Fruit fly (Drosophila melanogaster): ENCODE data around the gene Grx1.

dm6 chr3L:18841269-18841668, 27.8 kb upstream of the Grx1 start:
- TF ChIP-seq EcR (GFP tag; optimal IDR thresholded peaks at IDR 0.05): no peak
- no peak for TF ChIP-seq CG8159 (tag; optimal IDR thresholded peaks at IDR 0.05)
